Worm (Caenorhabditis elegans): ENCODE data around the gene F58G6.3.

ce11 chrIV:9677226-9677992 lies 24.1 kb downstream of the F58G6.3 start:
- TF ChIP-seq scrt-1 (GFP tag; IDR thresholded peaks at IDR 0.05): no peak
- TF ChIP-seq flt-1 (GFP tag; IDR thresholded peaks at IDR 0.05): no peak
- TF ChIP-seq ama-1 (optimal IDR thresholded peaks at IDR 0.05): no peak
- no peak for TF ChIP-seq pes-1 (GFP tag; IDR thresholded peaks at IDR 0.05)
- no peak for TF ChIP-seq tbx-37 (GFP tag; conservative IDR thresholded peaks at IDR 0.05)
- no peak for TF ChIP-seq B0310.2 (tag; optimal IDR thresholded peaks at IDR 0.05)
- no peak for TF ChIP-seq tbx-11 (GFP tag; IDR thresholded peaks at IDR 0.05)

All from whole organism, early embryonic.